Worm (Caenorhabditis elegans) whole organism, L2 larva: Measurements from ENCODE around the gene nhr-180.

ENCODE experiments used
- R02D3.7 ChIP-seq: fragments of 150-350 bp; optimal IDR thresholded peaks from 2 replicates; lab custom pipeline; 2014; ENCODE audit warnings: missing biosample characterization, missing genetic modification characterization
- ZK546.5 ChIP-seq: sonication (generic microtip); optimal IDR thresholded peaks from 2 replicates; lab custom pipeline; 2017; ENCODE audit warnings: missing biosample characterization, missing genetic modification characterization
- alr-1 ChIP-seq: fragments of 150-350 bp; optimal IDR thresholded peaks from 2 replicates; lab custom pipeline; 2014; ENCODE audit warnings: missing biosample characterization, missing genetic modification characterization
- aly-2 ChIP-seq: fragments of 150-350 bp; optimal IDR thresholded peaks from 2 replicates; lab custom pipeline; 2014; ENCODE audit warnings: missing biosample characterization, missing genetic modification characterization
- ama-1 ChIP-seq: fragments of 150-350 bp; optimal IDR thresholded peaks from 2 replicates; lab custom pipeline; 2018; ENCODE audit warnings: inconsistent platforms
- blmp-1 ChIP-seq: sonication (generic microtip); optimal IDR thresholded peaks from 2 replicates; lab custom pipeline; 2017; ENCODE audit warnings: missing genetic modification characterization, mild to moderate bottlenecking, missing compliant biosample characterization, antibody characterized with exemption, moderate library complexity; ENCODE audit not compliant: insufficient read depth
- ceh-16 ChIP-seq: fragments of 150-350 bp; optimal IDR thresholded peaks from 2 replicates; lab custom pipeline; 2014; ENCODE audit warnings: missing biosample characterization, missing genetic modification characterization
- ceh-82 ChIP-seq: fragments of 150-350 bp; optimal IDR thresholded peaks from 2 replicates; lab custom pipeline; 2014; ENCODE audit warnings: missing biosample characterization, missing genetic modification characterization
- crh-2 ChIP-seq: sonication (generic microtip); optimal IDR thresholded peaks from 2 replicates; lab custom pipeline; 2017; ENCODE audit warnings: missing biosample characterization, missing genetic modification characterization
- elt-3 ChIP-seq: sonication (generic microtip); optimal IDR thresholded peaks from 2 replicates; lab custom pipeline; 2017; ENCODE audit warnings: missing biosample characterization, missing genetic modification characterization
- fos-1 ChIP-seq: fragments of 150-350 bp; optimal IDR thresholded peaks from 2 replicates; lab custom pipeline; 2014; ENCODE audit warnings: missing biosample characterization, missing genetic modification characterization
- gmeb-1 ChIP-seq: fragments of 150-350 bp; optimal IDR thresholded peaks from 2 replicates; lab custom pipeline; 2014; ENCODE audit warnings: missing biosample characterization, missing genetic modification characterization
- lin-11 ChIP-seq: fragments of 150-350 bp; sonication (generic microtip); optimal IDR thresholded peaks from 2 replicates; lab custom pipeline; 2014; ENCODE audit warnings: missing biosample characterization, missing genetic modification characterization, inconsistent platforms, mixed read lengths
- lin-13 ChIP-seq: fragments of 150-350 bp; optimal IDR thresholded peaks from 2 replicates; lab custom pipeline; 2014; ENCODE audit warnings: missing biosample characterization, missing genetic modification reagents, missing genetic modification characterization
- lsy-2 ChIP-seq, 2 experiments: fragments of 150-350 bp in 1 of 2; sonication (generic microtip) in 1 of 2; optimal IDR thresholded peaks; 2 replicates each; lab custom pipeline; 2014 to 2017; ENCODE audit warnings: missing biosample characterization in 2 of 2, missing genetic modification characterization in 2 of 2
- mab-5 ChIP-seq: fragments of 150-350 bp; optimal IDR thresholded peaks from 2 replicates; lab custom pipeline; 2014; ENCODE audit warnings: missing biosample characterization, missing genetic modification characterization
- mdl-1 ChIP-seq, 2 experiments: fragments of 150-350 bp in 1 of 2; sonication (generic microtip) in 1 of 2; optimal IDR thresholded peaks; 2 replicates each; lab custom pipeline; 2017; ENCODE audit warnings: missing biosample characterization in 2 of 2, missing genetic modification characterization in 2 of 2
- nhr-11 ChIP-seq: fragments of 150-350 bp; optimal IDR thresholded peaks from 2 replicates; lab custom pipeline; 2014; ENCODE audit warnings: missing biosample characterization, missing genetic modification characterization
- nhr-23 ChIP-seq: fragments of 150-350 bp; optimal IDR thresholded peaks from 2 replicates; lab custom pipeline; 2014; ENCODE audit warnings: missing biosample characterization, missing genetic modification reagents, missing genetic modification characterization
- nhr-237 ChIP-seq: fragments of 150-350 bp; optimal IDR thresholded peaks from 2 replicates; lab custom pipeline; 2014; ENCODE audit warnings: missing biosample characterization, missing genetic modification characterization
- nhr-25 ChIP-seq: fragments of 150-350 bp; sonication (generic microtip); optimal IDR thresholded peaks from 3 replicates; lab custom pipeline; 2014; ENCODE audit warnings: missing biosample characterization, missing genetic modification characterization
- nhr-6 ChIP-seq: fragments of 150-350 bp; optimal IDR thresholded peaks from 2 replicates; lab custom pipeline; 2014; ENCODE audit warnings: missing biosample characterization, missing genetic modification characterization
- nhr-77 ChIP-seq: fragments of 150-350 bp; optimal IDR thresholded peaks from 2 replicates; lab custom pipeline; 2014; ENCODE audit warnings: missing biosample characterization, missing genetic modification characterization
- peb-1 ChIP-seq: fragments of 150-350 bp; optimal IDR thresholded peaks from 2 replicates; lab custom pipeline; 2014; ENCODE audit warnings: missing biosample characterization, missing genetic modification characterization
- sma-3 ChIP-seq: sonication (generic microtip); optimal IDR thresholded peaks from 2 replicates; lab custom pipeline; 2016; ENCODE audit warnings: missing genetic modification reagents, missing genetic modification characterization, missing compliant biosample characterization
- sma-9 ChIP-seq, 2 experiments: fragments of 150-350 bp in 1 of 2; sonication (generic microtip) in 1 of 2; optimal IDR thresholded peaks; 2 replicates each; lab custom pipeline; 2014 to 2016; ENCODE audit warnings: missing genetic modification characterization in 2 of 2, mild to moderate bottlenecking in 1 of 2, missing biosample characterization in 1 of 2, missing compliant biosample characterization in 1 of 2, missing genetic modification reagents in 1 of 2, moderate library complexity in 1 of 2
- snpc-4 ChIP-seq: fragments of 150-350 bp; optimal IDR thresholded peaks from 2 replicates; lab custom pipeline; 2014; ENCODE audit warnings: missing biosample characterization, missing genetic modification characterization
- unc-39 ChIP-seq: fragments of 150-350 bp; optimal IDR thresholded peaks from 2 replicates; lab custom pipeline; 2014; ENCODE audit warnings: missing biosample characterization, missing genetic modification characterization
- unc-62 ChIP-seq: fragments of 150-350 bp; optimal IDR thresholded peaks from 2 replicates; lab custom pipeline; 2014; ENCODE audit warnings: missing biosample characterization, missing genetic modification reagents, missing genetic modification characterization
- zag-1 ChIP-seq: fragments of 150-350 bp; optimal IDR thresholded peaks from 2 replicates; lab custom pipeline; 2014; ENCODE audit warnings: missing biosample characterization, missing genetic modification characterization
- ztf-1 ChIP-seq: fragments of 200-800 bp; sonication (Bioruptor generic); conservative IDR thresholded peaks from 2 replicates; pipeline ENCODE4 v1.3.6; 2022; ENCODE audit warnings: missing genetic modification characterization, missing compliant biosample characterization
- ztf-4 ChIP-seq: fragments of 150-350 bp; optimal IDR thresholded peaks from 2 replicates; lab custom pipeline; 2014; ENCODE audit warnings: missing biosample characterization, missing genetic modification characterization

The nhr-180 gene

DNA sequence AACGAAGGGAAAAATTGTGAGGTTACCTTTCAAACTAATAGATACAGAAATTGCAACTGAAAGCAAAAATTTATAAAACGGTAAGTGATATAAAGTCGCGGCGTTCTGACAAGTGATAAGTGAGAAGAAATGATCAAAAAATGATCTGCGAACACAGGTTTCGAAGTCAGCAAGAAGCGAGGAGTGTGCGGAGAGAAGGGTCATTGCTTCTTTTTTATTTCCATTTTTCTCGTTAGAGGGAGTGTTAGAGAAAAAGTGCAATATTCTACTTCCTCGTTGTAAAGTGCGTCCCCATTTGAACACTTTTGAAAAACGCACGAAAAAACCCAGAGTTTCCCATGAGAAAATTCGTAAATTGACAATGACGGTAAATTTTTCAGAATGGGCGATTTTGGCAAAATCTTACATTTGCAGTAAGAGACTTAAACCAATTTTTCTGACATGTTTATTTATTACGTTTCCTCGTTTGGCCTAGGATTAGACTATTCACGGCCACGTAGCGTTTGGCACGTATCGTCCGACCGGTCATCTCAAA, 9.3 kb upstream of the nhr-180 start, which contains the start of the genes fbxa-72 and srx-21:
TSS of gene fbxa-72 (minus strand) at position 204 of the 535 bp plus-strand sequence.
TSS of gene srx-21 (plus strand) at position 485 of the 535 bp plus-strand sequence.
- no peak for TF ChIP-seq nhr-6
- peak; percentile 42 for TF ChIP-seq nhr-25 (tag; lab: Kevin White, UChicago)
- TF ChIP-seq fos-1 (tag; lab: Kevin White, UChicago), result peak; percentile 70

- no peak for TF ChIP-seq lin-13 (GFP tag; lab: Kevin White, UChicago)
- peak; percentile 38 for TF ChIP-seq snpc-4 (tag; lab: Kevin White, UChicago)
Measured at ce11 chrV:676090-676489, 8.8 kb upstream of the nhr-180 start.

ce11 chrV:674213-674612, 6.9 kb upstream of the nhr-180 start, which contains the start of gene sru-25:
Gene sru-25 (minus strand): TSS chrV:674313.
- no peak for TF ChIP-seq alr-1
- no peak for TF ChIP-seq nhr-11 (tag; lab: Kevin White, UChicago)
- TF ChIP-seq unc-62 (GFP tag; lab: Kevin White, UChicago), result no peak
- TF ChIP-seq crh-2 (tag; lab: Kevin White, UChicago), result no peak
- TF ChIP-seq snpc-4 (tag; lab: Kevin White, UChicago), result no peak
- TF ChIP-seq lsy-2 (tag; optimal IDR thresholded peaks at IDR 0.05; lab: Kevin White, UChicago), result no peak
- no peak for TF ChIP-seq aly-2 (tag; lab: Kevin White, UChicago)
- no peak for TF ChIP-seq ceh-16 (tag; lab: Kevin White, UChicago)
- TF ChIP-seq mab-5, result no peak
- no peak for TF ChIP-seq peb-1 (tag; lab: Kevin White, UChicago)
- TF ChIP-seq ama-1 (lab: Kevin White, UChicago), result no peak
- no peak for TF ChIP-seq nhr-23 (tag; lab: Kevin White, UChicago)
- no peak for TF ChIP-seq nhr-25 (tag; lab: Kevin White, UChicago)
- TF ChIP-seq lin-11 (tag; lab: Kevin White, UChicago), result no peak

DNA sequence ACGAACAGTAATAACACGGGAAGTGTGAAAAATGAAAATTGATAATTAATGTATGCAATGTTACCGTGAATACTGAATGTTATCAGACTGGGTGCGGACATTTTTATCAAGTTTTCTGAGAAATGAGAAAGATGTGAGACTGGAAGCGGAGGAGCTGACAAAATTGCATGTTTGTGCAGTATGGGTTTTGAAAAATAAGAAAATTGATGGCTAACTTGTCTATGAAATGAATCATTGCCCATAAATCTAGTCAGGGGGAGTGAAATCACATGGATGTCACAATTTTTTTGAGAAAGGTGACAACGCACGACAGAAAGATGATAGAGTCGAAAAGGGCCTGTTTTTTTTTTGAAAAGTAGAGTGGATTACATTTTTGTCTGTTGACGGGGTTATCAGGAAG, 4.0 kb upstream of the nhr-180 start, which contains the start of gene sru-24:
TSS of gene sru-24 (minus strand) at position 101 of the 400 bp plus-strand sequence.
- TF ChIP-seq R02D3.7 (no peak), zag-1 (tag; lab: Kevin White, UChicago) (no peak), ztf-4 (tag; lab: Kevin White, UChicago) (no peak), ceh-82 (no peak), ZK546.5 (tag; lab: Kevin White, UChicago) (no peak), peb-1 (tag; lab: Kevin White, UChicago) (no peak), fos-1 (tag; lab: Kevin White, UChicago) (no peak), crh-2 (tag; lab: Kevin White, UChicago) (no peak), ama-1 (lab: Kevin White, UChicago) (no peak), nhr-25 (tag; lab: Kevin White, UChicago) (no peak), unc-39 (no peak), blmp-1 (tag; lab: Kevin White, UChicago) (no peak)

DNA sequence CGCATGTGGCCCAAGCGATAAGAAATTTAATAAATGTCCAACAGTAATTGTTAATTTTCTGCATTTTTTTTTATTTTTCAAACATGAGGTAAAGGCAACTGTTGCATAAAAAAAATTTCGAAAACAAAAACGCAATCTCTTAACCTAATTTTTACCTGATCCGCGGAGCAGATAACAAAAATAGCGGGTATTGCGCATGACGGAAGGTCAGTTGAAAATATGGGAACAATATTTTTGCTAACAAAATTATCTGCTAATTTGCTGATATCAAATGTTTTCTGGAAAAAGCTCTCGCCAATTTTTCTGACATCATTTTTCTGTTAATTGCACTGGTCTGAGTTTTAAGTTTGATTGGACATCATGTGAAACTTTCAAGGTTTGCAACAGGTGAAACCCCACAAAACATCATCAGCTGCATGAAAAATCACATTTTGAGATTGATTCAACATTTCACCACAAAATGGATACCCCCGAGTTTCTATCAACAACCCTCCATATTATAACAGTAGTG, 2.9 kb downstream of the nhr-180 start, which contains the start of the genes F31F4.11 and srh-266:
TSS of gene F31F4.11 (minus strand) at position 101 of the 511 bp plus-strand sequence.
TSS of gene srh-266 (plus strand) at position 461 of the 511 bp plus-strand sequence.
- no peak for TF ChIP-seq lin-13 (GFP tag; lab: Kevin White, UChicago)
- TF ChIP-seq ama-1 (lab: Kevin White, UChicago), result no peak
- TF ChIP-seq blmp-1 (tag; lab: Kevin White, UChicago), result no peak
- TF ChIP-seq nhr-77 (tag; lab: Kevin White, UChicago), result no peak
- TF ChIP-seq zag-1 (tag; lab: Kevin White, UChicago), result no peak
- TF ChIP-seq nhr-11 (tag; lab: Kevin White, UChicago), result no peak
- no peak for TF ChIP-seq sma-9 (GFP tag; optimal IDR thresholded peaks at IDR 0.05; lab: Kevin White, UChicago)
- TF ChIP-seq sma-9 (tag; optimal IDR thresholded peaks at IDR 0.05; lab: Kevin White, UChicago), result no peak
- TF ChIP-seq ztf-1 (GFP tag; lab: Robert Waterston, UW), result no peak
- TF ChIP-seq unc-62 (GFP tag; lab: Kevin White, UChicago), result no peak
- no peak for TF ChIP-seq sma-3 (GFP tag; lab: Kevin White, UChicago)
- no peak for TF ChIP-seq nhr-237 (tag; lab: Kevin White, UChicago)
- no peak for TF ChIP-seq unc-39

DNA sequence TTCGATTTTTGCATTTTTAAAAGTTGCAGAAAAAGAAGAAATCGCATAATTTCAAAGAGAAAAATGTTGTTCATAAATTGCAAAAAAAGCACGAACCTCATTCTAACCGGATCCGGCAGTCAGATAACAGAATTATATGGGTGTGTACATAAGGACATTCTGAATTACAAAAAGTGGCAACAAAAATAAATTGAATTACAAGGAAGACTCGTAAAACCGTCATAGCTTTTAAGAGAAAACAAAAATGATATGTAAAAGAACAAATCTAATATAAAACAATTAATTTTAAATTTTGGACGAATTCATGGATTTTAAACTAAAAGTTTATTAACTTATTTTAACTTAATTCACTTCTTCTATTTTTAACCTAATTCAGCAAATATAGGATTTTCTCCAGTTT, 7.1 kb downstream of the nhr-180 start, which contains the start of gene F31F4.17:
TSS of gene F31F4.17 (minus strand) at position 101 of the 400 bp plus-strand sequence.
- no peak for TF ChIP-seq crh-2 (tag; lab: Kevin White, UChicago)
- no peak for TF ChIP-seq peb-1 (tag; lab: Kevin White, UChicago)
- no peak for TF ChIP-seq nhr-6
- no peak for TF ChIP-seq lsy-2 (tag; optimal IDR thresholded peaks at IDR 0.05; lab: Kevin White, UChicago)
- TF ChIP-seq R02D3.7, result no peak
- TF ChIP-seq unc-39, result no peak
- TF ChIP-seq nhr-237 (tag; lab: Kevin White, UChicago), result no peak
- TF ChIP-seq gmeb-1 (tag; lab: Kevin White, UChicago), result no peak
- no peak for TF ChIP-seq alr-1
- TF ChIP-seq ztf-1 (GFP tag; lab: Robert Waterston, UW), result no peak
- TF ChIP-seq nhr-25 (tag; lab: Kevin White, UChicago), result no peak
- TF ChIP-seq sma-3 (GFP tag; lab: Kevin White, UChicago), result no peak
- no peak for TF ChIP-seq elt-3 (tag; lab: Kevin White, UChicago)
- TF ChIP-seq mdl-1 (tag; optimal IDR thresholded peaks at IDR 0.05; lab: Kevin White, UChicago), result no peak
- no peak for TF ChIP-seq blmp-1 (tag; lab: Kevin White, UChicago)
- TF ChIP-seq mab-5, result no peak
